Fruit fly (Drosophila melanogaster) whole organism, embryonic: ENCODE results near the gene Gale.

Source experiments
- ATbp ChIP-seq: fragments of 200-800 bp; sonication (Bioruptor generic); optimal IDR thresholded peaks from 2 replicates; lab custom pipeline; 2017; ENCODE audit warnings: missing biosample characterization, mild to moderate bottlenecking, missing genetic modification characterization, missing genetic modification reagents
- CG10267 ChIP-seq: fragments of 200-800 bp; sonication (Bioruptor generic); optimal IDR thresholded peaks from 2 replicates; lab custom pipeline; 2018; ENCODE audit warnings: missing biosample characterization, mild to moderate bottlenecking, missing genetic modification characterization, moderate library complexity
- CG11085 ChIP-seq: fragments of 200-800 bp; sonication (Bioruptor generic); IDR thresholded peaks from 2 replicates; pipeline ENCODE4 v1.3.6; 2022; ENCODE audit warnings: missing biosample characterization, missing genetic modification characterization
- CG11093 ChIP-seq: fragments of 200-800 bp; sonication (Bioruptor generic); IDR thresholded peaks from 3 replicates; pipeline ENCODE4 v1.3.6; 2022; ENCODE audit warnings: missing biosample characterization, missing genetic modification characterization
- CG11247 ChIP-seq: fragments of 200-800 bp; sonication (Bioruptor generic); IDR thresholded peaks from 2 replicates; pipeline ENCODE4 v1.3.6; 2022; ENCODE audit warnings: missing biosample characterization, missing genetic modification characterization
- CG15269 ChIP-seq: fragments of 200-800 bp; sonication (Bioruptor generic); optimal IDR thresholded peaks from 2 replicates; lab custom pipeline; 2018; ENCODE audit warnings: missing biosample characterization, mild to moderate bottlenecking, missing genetic modification characterization, moderate library complexity
- CG15696 ChIP-seq: fragments of 200-800 bp; sonication (Bioruptor generic); optimal IDR thresholded peaks from 2 replicates; lab custom pipeline; 2019; ENCODE audit warnings: missing biosample characterization, mild to moderate bottlenecking, missing genetic modification characterization, moderate library complexity
- CG1647 ChIP-seq: fragments of 200-800 bp; sonication (Bioruptor generic); optimal IDR thresholded peaks from 3 replicates; lab custom pipeline; 2016; ENCODE audit warnings: missing biosample characterization, missing genetic modification characterization
- CG18599 ChIP-seq: fragments of 200-800 bp; sonication (Bioruptor generic); optimal IDR thresholded peaks from 3 replicates; lab custom pipeline; 2017; ENCODE audit warnings: missing biosample characterization, missing genetic modification characterization, mild to moderate bottlenecking, moderate library complexity, missing genetic modification reagents
- CG2678 ChIP-seq: fragments of 200-800 bp; sonication (Bioruptor generic); optimal IDR thresholded peaks from 3 replicates; lab custom pipeline; 2019; ENCODE audit warnings: missing biosample characterization, mild to moderate bottlenecking, missing genetic modification characterization, moderate library complexity
- CG30403 ChIP-seq: fragments of 200-800 bp; sonication (Bioruptor generic); optimal IDR thresholded peaks from 3 replicates; lab custom pipeline; 2016; ENCODE audit warnings: missing biosample characterization, missing genetic modification characterization
- CG31365 ChIP-seq: fragments of 200-800 bp; sonication (Bioruptor generic); optimal IDR thresholded peaks from 2 replicates; lab custom pipeline; 2018; ENCODE audit warnings: missing biosample characterization, mild to moderate bottlenecking, missing genetic modification characterization
- CG3163 ChIP-seq: fragments of 200-800 bp; sonication (Bioruptor generic); optimal IDR thresholded peaks from 3 replicates; lab custom pipeline; 2016; ENCODE audit warnings: missing biosample characterization, missing genetic modification characterization
- CG33213 ChIP-seq: fragments of 200-800 bp; sonication (Bioruptor generic); optimal IDR thresholded peaks from 3 replicates; lab custom pipeline; 2016; ENCODE audit warnings: missing biosample characterization, missing genetic modification characterization
- CG3407 ChIP-seq: fragments of 200-800 bp; sonication (Bioruptor generic); optimal IDR thresholded peaks from 2 replicates; lab custom pipeline; 2018; ENCODE audit warnings: missing biosample characterization, mild to moderate bottlenecking, missing genetic modification characterization
- CG3726 ChIP-seq: fragments of 200-800 bp; sonication (Bioruptor generic); IDR thresholded peaks from 3 replicates; pipeline ENCODE4, ENCODE4 v1.3.6; 2022; ENCODE audit warnings: missing biosample characterization, missing genetic modification characterization
- CG6175 ChIP-seq: fragments of 200-800 bp; sonication (Bioruptor generic); IDR thresholded peaks from 3 replicates; pipeline ENCODE4 v1.3.6; 2022; ENCODE audit warnings: missing biosample characterization, missing genetic modification characterization
- CG6854 ChIP-seq: fragments of 200-800 bp; sonication (Bioruptor generic); optimal IDR thresholded peaks from 3 replicates; lab custom pipeline; 2017; ENCODE audit warnings: missing biosample characterization, mild to moderate bottlenecking, missing genetic modification characterization
- CrebB ChIP-seq: fragments of 200-800 bp; sonication (Bioruptor generic); optimal IDR thresholded peaks from 3 replicates; lab custom pipeline; 2018; ENCODE audit warnings: missing biosample characterization, mild to moderate bottlenecking, missing genetic modification characterization
- D19B ChIP-seq: fragments of 200-800 bp; sonication (Bioruptor generic); optimal IDR thresholded peaks from 2 replicates; lab custom pipeline; 2017; ENCODE audit warnings: missing biosample characterization, mild to moderate bottlenecking, missing genetic modification characterization
- Ets97D ChIP-seq: fragments of 200-800 bp; sonication (Bioruptor generic); optimal IDR thresholded peaks from 3 replicates; lab custom pipeline; 2016; ENCODE audit warnings: missing biosample characterization, missing genetic modification characterization
- H15 ChIP-seq: fragments of 200-800 bp; sonication (Bioruptor generic); IDR thresholded peaks from 3 replicates; pipeline ENCODE4 v1.3.6; 2022; ENCODE audit warnings: missing biosample characterization, missing genetic modification characterization
- Hr78 ChIP-seq, 2 experiments: fragments of 200-800 bp in 1 of 2; fragments of >200 bp in 1 of 2; sonication (Bioruptor generic) in 1 of 2; optimal IDR thresholded peaks; 2 replicates each; lab custom pipeline; 2017 to 2019; ENCODE audit warnings: missing biosample characterization in 2 of 2, missing genetic modification characterization in 2 of 2, mild to moderate bottlenecking in 1 of 2, moderate library complexity in 1 of 2
- Lhr ChIP-seq: fragments of 200-800 bp; sonication (Bioruptor generic); optimal IDR thresholded peaks from 3 replicates; lab custom pipeline; 2017; ENCODE audit warnings: mild to moderate bottlenecking, missing biosample characterization, missing genetic modification reagents, missing genetic modification characterization
- MTF-1 ChIP-seq: fragments of 200-800 bp; sonication (Bioruptor generic); optimal IDR thresholded peaks from 2 replicates; lab custom pipeline; 2018; ENCODE audit warnings: missing biosample characterization, mild to moderate bottlenecking, missing genetic modification characterization, borderline replicate concordance
- Mrtf ChIP-seq: fragments of 200-800 bp; sonication (Bioruptor generic); IDR thresholded peaks from 3 replicates; pipeline ENCODE4 v1.3.6; 2022; ENCODE audit warnings: missing biosample characterization, missing genetic modification characterization
- Neu2 ChIP-seq: fragments of 200-800 bp; sonication (Bioruptor generic); optimal IDR thresholded peaks from 3 replicates; lab custom pipeline; 2016; ENCODE audit warnings: missing biosample characterization, missing genetic modification characterization, borderline replicate concordance
- Nf-YB ChIP-seq: fragments of 200-800 bp; sonication (Bioruptor generic); optimal IDR thresholded peaks from 3 replicates; lab custom pipeline; 2019; ENCODE audit warnings: missing biosample characterization, mild to moderate bottlenecking, missing genetic modification characterization, moderate library complexity
- Opbp ChIP-seq: fragments of 200-800 bp; sonication (Bioruptor generic); IDR thresholded peaks from 3 replicates; pipeline ENCODE4 v1.3.6; 2022; ENCODE audit warnings: missing biosample characterization, missing genetic modification characterization; ENCODE audit not compliant: partially characterized antibody
- Pdp1 ChIP-seq, 2 experiments: fragments of 200-800 bp; sonication (Bioruptor generic); optimal IDR thresholded peaks; 3 replicates each; lab custom pipeline; 2016; ENCODE audit warnings: missing biosample characterization in 2 of 2, missing genetic modification characterization in 2 of 2, mild to moderate bottlenecking in 1 of 2, moderate library complexity in 1 of 2
- Spps ChIP-seq: fragments of 200-800 bp; sonication (Bioruptor generic); optimal IDR thresholded peaks from 2 replicates; lab custom pipeline; 2018; ENCODE audit warnings: missing biosample characterization, mild to moderate bottlenecking, missing genetic modification characterization
- abd-A ChIP-seq: fragments of 200-800 bp; sonication (Bioruptor generic); optimal IDR thresholded peaks from 3 replicates; lab custom pipeline; 2019; ENCODE audit warnings: missing biosample characterization, mild to moderate bottlenecking, missing genetic modification characterization, moderate library complexity
- crp ChIP-seq, 2 experiments: fragments of 200-800 bp; sonication (Bioruptor generic); optimal IDR thresholded peaks; 2 replicates in 1 of 2; 3 replicates in 1 of 2; lab custom pipeline; 2017; ENCODE audit warnings: missing biosample characterization in 2 of 2, missing genetic modification characterization in 2 of 2, mild to moderate bottlenecking in 1 of 2, moderate library complexity in 1 of 2
- dan ChIP-seq: fragments of 200-800 bp; sonication (Bioruptor generic); IDR thresholded peaks from 2 replicates; pipeline ENCODE4 v1.3.6; 2022; ENCODE audit warnings: missing biosample characterization, missing genetic modification characterization
- ftz-f1 ChIP-seq: fragments of 200-800 bp; sonication (Bioruptor generic); optimal IDR thresholded peaks from 2 replicates; lab custom pipeline; 2016; ENCODE audit warnings: missing biosample characterization, missing genetic modification characterization
- hth ChIP-seq: fragments of >200 bp; optimal IDR thresholded peaks from 2 replicates; lab custom pipeline; 2017; ENCODE audit warnings: inconsistent platforms
- ind ChIP-seq: fragments of 200-800 bp; sonication (Bioruptor generic); optimal IDR thresholded peaks from 3 replicates; lab custom pipeline; 2016; ENCODE audit warnings: missing biosample characterization, missing genetic modification characterization
- ken ChIP-seq: fragments of 200-800 bp; sonication (Bioruptor generic); IDR thresholded peaks from 3 replicates; pipeline ENCODE4 v1.3.6; 2022; ENCODE audit warnings: missing biosample characterization, missing genetic modification characterization
- maf-S ChIP-seq: fragments of 200-800 bp; sonication (Bioruptor generic); optimal IDR thresholded peaks from 2 replicates; lab custom pipeline; 2016; ENCODE audit warnings: missing biosample characterization, missing genetic modification characterization
- mld ChIP-seq: fragments of 200-800 bp; sonication (Bioruptor generic); IDR thresholded peaks from 3 replicates; pipeline ENCODE4 v1.3.6; 2022; ENCODE audit warnings: missing biosample characterization, missing genetic modification characterization; ENCODE audit not compliant: partially characterized antibody
- so ChIP-seq: fragments of 200-800 bp; sonication (Bioruptor generic); IDR thresholded peaks from 3 replicates; pipeline ENCODE4 v1.3.6; 2022; ENCODE audit warnings: missing biosample characterization, missing genetic modification characterization
- sob ChIP-seq: fragments of 200-800 bp; sonication (Bioruptor generic); IDR thresholded peaks from 2 replicates; pipeline ENCODE4 v1.3.6; 2022; ENCODE audit warnings: missing biosample characterization, missing genetic modification characterization
- tin ChIP-seq: fragments of 200-800 bp; sonication (Bioruptor generic); optimal IDR thresholded peaks from 3 replicates; lab custom pipeline; 2016; ENCODE audit warnings: missing biosample characterization, missing genetic modification characterization
- tup ChIP-seq: fragments of 200-800 bp; sonication (Bioruptor generic); optimal IDR thresholded peaks from 2 replicates; lab custom pipeline; 2016; ENCODE audit warnings: missing biosample characterization, mild to moderate bottlenecking, missing genetic modification characterization, moderate library complexity
- twi ChIP-seq: fragments of 200-800 bp; optimal IDR thresholded peaks from 2 replicates; lab custom pipeline; 2019; ENCODE audit warnings: missing biosample characterization, mild to moderate bottlenecking, missing genetic modification characterization, moderate library complexity
- zen ChIP-seq: fragments of 200-800 bp; sonication (Bioruptor generic); optimal IDR thresholded peaks from 3 replicates; lab custom pipeline; 2018; ENCODE audit warnings: missing biosample characterization, mild to moderate bottlenecking, missing genetic modification characterization, moderate library complexity
- zfh2 ChIP-seq: fragments of 200-800 bp; sonication (Bioruptor generic); optimal IDR thresholded peaks from 2 replicates; lab custom pipeline; 2016; ENCODE audit warnings: missing biosample characterization, missing genetic modification characterization

The Gale gene

DNA sequence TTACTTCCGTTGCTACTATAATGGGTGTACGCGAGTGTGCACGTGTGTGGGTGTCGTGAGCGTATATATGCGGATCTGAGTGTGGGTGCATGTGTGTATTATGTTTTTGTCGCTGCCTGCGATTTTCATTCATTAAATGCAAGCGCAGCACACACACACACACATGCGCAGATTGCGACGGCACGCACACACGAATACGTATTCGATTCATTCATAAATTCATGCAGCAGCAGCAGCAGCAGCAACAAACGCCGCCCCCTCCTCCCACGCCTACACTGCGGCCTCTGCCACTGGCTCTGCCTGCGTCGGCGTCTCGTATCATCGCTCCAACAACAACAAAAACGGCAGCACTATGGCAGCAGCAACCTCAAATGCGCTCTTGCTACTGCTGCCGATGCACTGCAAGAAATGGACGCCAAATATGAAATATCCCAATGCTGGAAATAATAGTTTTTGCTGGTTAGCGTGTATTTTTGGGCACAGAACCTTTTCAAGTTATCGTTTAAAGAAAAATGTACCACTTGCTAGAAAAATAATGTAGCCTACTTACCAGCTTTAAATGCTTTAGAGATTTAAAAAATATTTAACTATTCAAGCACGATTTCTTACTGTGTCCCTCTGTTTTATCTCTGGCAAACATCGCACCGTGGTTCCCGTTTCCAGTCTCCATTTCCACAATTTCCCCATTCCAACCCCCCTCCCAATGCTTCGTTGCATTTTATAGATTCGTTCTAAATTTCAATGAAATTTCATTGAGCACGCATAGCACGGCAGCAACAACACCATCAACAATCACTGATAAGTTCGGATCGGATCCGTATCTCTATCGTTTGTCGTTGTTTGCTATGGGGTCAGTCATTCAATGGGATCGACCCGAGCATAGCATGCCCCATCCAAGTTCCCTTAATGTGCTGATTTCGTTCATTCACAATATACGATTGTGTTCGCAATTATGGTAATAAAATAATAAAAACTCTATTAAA, 14.8 kb upstream of the Gale start (continued):
- TF ChIP-seq Opbp (GFP tag; lab: Robert Waterston, UW) (no peak), maf-S (GFP tag; lab: Kevin White, UChicago) (peak; percentile 76), abd-A (tag; lab: Kevin White, UChicago) (no peak), CG11085 (GFP tag; lab: Robert Waterston, UW) (no peak), Ets97D (GFP tag; lab: Kevin White, UChicago) (peak; percentile 35), CG18599 (GFP tag; lab: Kevin White, UChicago) (peak; percentile 75), ken (GFP tag; lab: Robert Waterston, UW) (peak; percentile 94), CG6854 (GFP tag; lab: Kevin White, UChicago) (no peak), hth (lab: Kevin White, UChicago) (no peak), tup (GFP tag; lab: Kevin White, UChicago) (peak; percentile 24), Neu2 (GFP tag; lab: Kevin White, UChicago) (no peak), CG31365 (tag; lab: Kevin White, UChicago) (peak; percentile 31), CG15696 (tag; lab: Kevin White, UChicago) (peak; percentile 81), sob (peak; percentile 67; the same call in 1 of the 2 replicates), CG3163 (GFP tag; lab: Kevin White, UChicago) (peak; percentile 56), CG1647 (GFP tag; lab: Kevin White, UChicago) (peak; percentile 64), CG11093 (GFP tag; lab: Robert Waterston, UW) (peak; percentile 80; the same call in 2 of the 3 replicates), CrebB (no peak), Pdp1 (GFP tag; optimal IDR thresholded peaks at IDR 0.05; lab: Kevin White, UChicago) (peak; percentile 73 to 76), ftz-f1 (no peak), MTF-1 (GFP tag; lab: Kevin White, UChicago) (peak; percentile 47), ind (peak; percentile 84), CG15269 (tag; lab: Kevin White, UChicago) (peak; percentile 72), twi (tag; lab: Kevin White, UChicago) (peak; percentile 70), D19B (GFP tag; lab: Kevin White, UChicago) (no peak), tin (peak; percentile 77), CG11247 (GFP tag; lab: Robert Waterston, UW) (peak; percentile 53; the same call in 1 of the 2 replicates), zen (tag; lab: Kevin White, UChicago) (peak; percentile 15), CG30403 (GFP tag; lab: Kevin White, UChicago) (peak; percentile 85), Lhr (GFP tag; lab: Kevin White, UChicago) (peak; percentile 82), Nf-YB (GFP tag; lab: Kevin White, UChicago) (peak; percentile 55), CG33213 (GFP tag; lab: Kevin White, UChicago) (peak; percentile 72), mld (no peak), crp (GFP tag; optimal IDR thresholded peaks at IDR 0.05; lab: Kevin White, UChicago) (peak in 1 of 2 experiments; percentile 22), CG6175 (GFP tag; lab: Robert Waterston, UW) (no peak), zfh2 (no peak), Hr78 (GFP tag; optimal IDR thresholded peaks at IDR 0.05; lab: Kevin White, UChicago) (peak in 1 of 2 experiments; percentile 78), CG10267 (tag; lab: Kevin White, UChicago) (peak; percentile 81), H15 (GFP tag; lab: Robert Waterston, UW) (peak; percentile 83), so (peak; percentile 87), Mrtf (GFP tag; lab: Robert Waterston, UW) (peak; percentile 83), CG2678 (tag; lab: Kevin White, UChicago) (peak; percentile 83), dan (GFP tag; lab: Robert Waterston, UW) (peak; percentile 58; the same call in 1 of the 2 replicates), CG3726 (GFP tag; lab: Robert Waterston, UW) (peak; percentile 77; the same call in 1 of the 3 replicates), ATbp (GFP tag; lab: Kevin White, UChicago) (peak; percentile 90), CG3407 (GFP tag; lab: Kevin White, UChicago) (peak; percentile 91), Spps (tag; lab: Kevin White, UChicago) (peak; percentile 59)
